Worm (Caenorhabditis elegans) whole organism, early embryonic: ENCODE data around the gene T14G8.6.

ENCODE experiments used
- B0310.2 ChIP-seq: sonication (generic microtip); optimal IDR thresholded peaks from 2 replicates; lab custom pipeline; 2016; ENCODE audit warnings: mild to moderate bottlenecking, missing genetic modification characterization, missing compliant biosample characterization
- F13C5.2 ChIP-seq: sonication (generic microtip); optimal IDR thresholded peaks from 2 replicates; lab custom pipeline; 2017; ENCODE audit warnings: mild to moderate bottlenecking, missing genetic modification characterization, inconsistent platforms, missing compliant biosample characterization
- aly-1 ChIP-seq: sonication (generic microtip); optimal IDR thresholded peaks from 2 replicates; lab custom pipeline; 2016; ENCODE audit warnings: missing genetic modification characterization, missing compliant biosample characterization
- ama-1 ChIP-seq: fragments of 150-350 bp; optimal IDR thresholded peaks from 2 replicates; lab custom pipeline; 2014
- ceh-13 ChIP-seq: fragments of 200-800 bp; sonication (Bioruptor generic); optimal IDR thresholded peaks from 2 replicates; lab custom pipeline; 2018; ENCODE audit warnings: mild to moderate bottlenecking, missing genetic modification characterization, missing compliant biosample characterization
- ceh-36 ChIP-seq: sonication (generic microtip); optimal IDR thresholded peaks from 2 replicates; lab custom pipeline; 2016; ENCODE audit warnings: missing genetic modification characterization, inconsistent platforms, missing compliant biosample characterization
- ets-7 ChIP-seq: sonication (generic microtip); optimal IDR thresholded peaks from 2 replicates; lab custom pipeline; 2016; ENCODE audit warnings: missing genotype, missing genetic modification characterization, missing compliant biosample characterization
- flt-1 ChIP-seq: fragments of 200-800 bp; sonication (Bioruptor generic); IDR thresholded peaks from 2 replicates; pipeline ENCODE4 v1.3.6; 2022; ENCODE audit warnings: missing genetic modification characterization, missing compliant biosample characterization
- hmbx-1 ChIP-seq: sonication (generic microtip); optimal IDR thresholded peaks from 2 replicates; lab custom pipeline; 2016; ENCODE audit warnings: mild to moderate bottlenecking, missing genetic modification characterization, missing compliant biosample characterization
- hmg-4 ChIP-seq: fragments of 200-800 bp; sonication (Bioruptor generic); optimal IDR thresholded peaks from 2 replicates; lab custom pipeline; 2018; ENCODE audit warnings: mild to moderate bottlenecking, missing genetic modification characterization, missing compliant biosample characterization
- hnd-1 ChIP-seq: sonication (generic microtip); optimal IDR thresholded peaks from 2 replicates; lab custom pipeline; 2016; ENCODE audit warnings: missing genetic modification characterization, missing compliant biosample characterization
- pes-1 ChIP-seq: fragments of 200-800 bp; sonication (Bioruptor generic); IDR thresholded peaks from 2 replicates; pipeline ENCODE4 v1.3.6; 2022; ENCODE audit warnings: missing genetic modification reagents, missing genetic modification characterization, missing compliant biosample characterization
- scrt-1 ChIP-seq: fragments of 200-800 bp; sonication (Bioruptor generic); IDR thresholded peaks from 2 replicates; pipeline ENCODE4 v1.3.6; 2022; ENCODE audit warnings: missing genetic modification characterization, missing compliant biosample characterization
- sea-1 ChIP-seq: fragments of 200-800 bp; sonication (Bioruptor generic); conservative IDR thresholded peaks from 2 replicates; pipeline ENCODE4 v1.3.6; 2022; ENCODE audit warnings: missing genetic modification characterization, missing compliant biosample characterization
- tbx-11 ChIP-seq: fragments of 200-800 bp; sonication (Bioruptor generic); IDR thresholded peaks from 2 replicates; pipeline ENCODE4 v1.3.6; 2022; ENCODE audit warnings: missing genetic modification characterization, missing compliant biosample characterization
- tbx-37 ChIP-seq: fragments of 200-800 bp; sonication (Bioruptor generic); conservative IDR thresholded peaks from 2 replicates; pipeline ENCODE4 v1.3.6; 2022; ENCODE audit warnings: missing genetic modification reagents, missing genetic modification characterization, missing compliant biosample characterization
- tra-4 ChIP-seq: sonication (generic microtip); optimal IDR thresholded peaks from 2 replicates; lab custom pipeline; 2017; ENCODE audit warnings: missing genetic modification characterization, missing compliant biosample characterization

T14G8.6 gene

DNA sequence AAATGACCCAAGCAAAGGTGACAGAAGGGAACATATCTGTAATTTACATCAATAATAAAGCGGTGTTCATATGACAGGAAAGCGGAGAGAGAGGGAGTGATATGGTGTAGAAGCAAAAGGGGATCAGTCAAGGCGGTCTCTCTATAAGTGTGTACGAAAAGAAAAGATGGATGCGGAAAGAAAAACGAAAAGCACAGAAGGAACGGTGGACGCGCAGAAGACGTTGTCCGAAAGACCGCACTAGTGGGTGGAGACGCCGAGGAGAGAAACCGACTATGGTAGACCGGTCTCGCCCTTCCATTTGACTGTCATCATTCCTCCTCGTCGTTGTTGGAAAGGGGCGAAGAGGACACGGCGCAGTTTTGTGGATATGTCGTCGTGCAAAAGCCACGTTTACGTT lies 19.6 kb downstream of the T14G8.6 start, which contains the start of gene C52G5.2:
TSS of gene C52G5.2 (plus strand) at position 301 of the 400 bp plus-strand sequence.
- TF ChIP-seq scrt-1 (no peak), tbx-37 (GFP tag; lab: Robert Waterston, UW) (no peak), ama-1 (lab: Kevin White, UChicago) (no peak), ceh-13 (no peak), hmg-4 (GFP tag; lab: Kevin White, UChicago) (no peak), flt-1 (GFP tag; lab: Robert Waterston, UW) (no peak), aly-1 (tag; lab: Kevin White, UChicago) (no peak), ceh-36 (tag; lab: Kevin White, UChicago) (no peak), hnd-1 (tag; lab: Kevin White, UChicago) (no peak), pes-1 (GFP tag; lab: Robert Waterston, UW) (no peak), B0310.2 (no peak), F13C5.2 (tag; lab: Kevin White, UChicago) (no peak), ets-7 (tag; lab: Kevin White, UChicago) (no peak), sea-1 (GFP tag; lab: Robert Waterston, UW) (no peak), tbx-11 (GFP tag; lab: Robert Waterston, UW) (no peak), tra-4 (no peak), hmbx-1 (tag; lab: Kevin White, UChicago) (no peak)

DNA sequence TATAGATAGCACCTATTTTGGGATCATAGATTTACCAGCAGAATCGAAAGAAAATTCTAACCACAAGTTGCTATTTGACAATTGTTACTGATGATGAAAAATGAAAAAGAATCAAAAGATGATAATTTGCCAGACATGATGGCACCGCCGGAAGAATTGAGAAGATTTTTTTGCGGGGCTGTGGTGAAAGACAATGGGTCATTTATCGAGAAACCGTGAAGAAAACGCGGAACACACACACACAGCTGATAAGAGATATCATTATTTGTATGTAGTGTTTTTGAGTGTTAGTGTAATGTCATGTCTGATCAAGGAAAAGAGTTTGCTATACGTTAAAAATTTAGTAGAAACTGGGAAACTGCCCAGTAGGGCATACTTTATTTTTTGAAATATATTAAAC lies 27.8 kb downstream of the T14G8.6 start:
- TF ChIP-seq ceh-36 (tag; lab: Kevin White, UChicago): no peak
- no peak for TF ChIP-seq tra-4
- TF ChIP-seq scrt-1: no peak
- no peak for TF ChIP-seq F13C5.2 (tag; lab: Kevin White, UChicago)
- TF ChIP-seq hmg-4 (GFP tag; lab: Kevin White, UChicago): no peak
- TF ChIP-seq flt-1 (GFP tag; lab: Robert Waterston, UW): no peak
- TF ChIP-seq aly-1 (tag; lab: Kevin White, UChicago): no peak
- no peak for TF ChIP-seq B0310.2
- TF ChIP-seq hmbx-1 (tag; lab: Kevin White, UChicago): no peak
- no peak for TF ChIP-seq tbx-11 (GFP tag; lab: Robert Waterston, UW)
- no peak for TF ChIP-seq tbx-37 (GFP tag; lab: Robert Waterston, UW)
- TF ChIP-seq hnd-1 (tag; lab: Kevin White, UChicago): no peak

DNA sequence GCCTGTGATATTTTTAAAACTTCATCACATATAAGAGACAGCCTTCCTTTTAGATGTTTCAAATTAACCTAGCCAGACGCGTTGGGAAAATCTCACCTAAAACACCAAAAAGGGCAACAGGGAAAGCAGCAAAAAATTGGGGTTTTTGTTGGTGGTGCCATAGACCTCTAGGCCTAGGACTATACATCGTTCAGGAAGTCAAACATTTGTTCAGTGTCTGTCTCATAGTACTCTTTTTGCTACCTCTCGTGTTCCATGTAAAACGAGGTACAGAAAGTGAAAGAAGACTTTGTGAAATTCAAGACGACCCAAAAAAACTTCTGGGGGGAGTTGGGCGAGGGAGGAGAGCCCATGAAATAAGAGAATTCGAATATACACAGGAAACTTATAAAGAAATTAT lies 33.6 kb downstream of the T14G8.6 start:
- TF ChIP-seq ets-7 (tag; lab: Kevin White, UChicago) (no peak), ama-1 (lab: Kevin White, UChicago) (no peak), tra-4 (no peak), pes-1 (GFP tag; lab: Robert Waterston, UW) (no peak), sea-1 (GFP tag; lab: Robert Waterston, UW) (no peak), tbx-11 (GFP tag; lab: Robert Waterston, UW) (no peak), hmg-4 (GFP tag; lab: Kevin White, UChicago) (no peak), ceh-13 (no peak), scrt-1 (no peak), flt-1 (GFP tag; lab: Robert Waterston, UW) (no peak), hnd-1 (tag; lab: Kevin White, UChicago) (no peak), aly-1 (tag; lab: Kevin White, UChicago) (no peak), tbx-37 (GFP tag; lab: Robert Waterston, UW) (no peak)

DNA sequence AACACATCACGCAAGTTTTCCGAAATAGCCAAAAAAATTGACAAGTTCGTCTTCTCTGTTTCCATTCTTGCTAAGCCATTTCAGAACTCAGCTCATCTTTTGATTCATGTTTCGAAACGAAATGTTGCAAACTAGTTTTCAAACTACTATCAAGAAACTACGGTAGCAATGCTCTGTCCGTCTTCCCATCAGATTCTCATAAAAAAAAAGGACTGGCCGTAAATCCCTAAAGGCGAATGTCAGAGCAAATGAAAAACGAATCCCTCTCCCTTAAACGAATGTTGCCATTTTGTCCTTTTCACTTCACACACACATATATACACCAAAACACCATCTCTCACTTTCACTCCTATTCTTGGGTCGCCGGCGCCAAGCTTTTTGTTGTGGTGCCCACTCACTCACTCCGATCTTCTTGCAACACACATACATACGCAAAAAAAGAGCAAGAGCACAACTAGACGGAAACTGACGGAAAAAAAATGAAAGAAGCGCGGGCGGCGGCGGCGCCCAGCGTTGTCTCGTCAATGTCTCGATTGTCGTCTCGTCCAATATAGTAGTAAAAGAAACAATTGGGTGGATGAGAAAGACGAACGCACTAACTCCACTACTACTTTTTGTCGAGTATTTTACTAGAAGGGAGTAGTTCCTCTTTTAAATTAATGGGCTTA lies 34.8 kb downstream of the T14G8.6 start:
- no peak for TF ChIP-seq ets-7 (tag; lab: Kevin White, UChicago)
- no peak for TF ChIP-seq sea-1 (GFP tag; lab: Robert Waterston, UW)
- no peak for TF ChIP-seq tbx-11 (GFP tag; lab: Robert Waterston, UW)
- TF ChIP-seq ceh-36 (tag; lab: Kevin White, UChicago): no peak
- no peak for TF ChIP-seq pes-1 (GFP tag; lab: Robert Waterston, UW)
- TF ChIP-seq aly-1 (tag; lab: Kevin White, UChicago): no peak
- no peak for TF ChIP-seq hmg-4 (GFP tag; lab: Kevin White, UChicago)
- TF ChIP-seq tra-4: no peak
- no peak for TF ChIP-seq scrt-1
- no peak for TF ChIP-seq tbx-37 (GFP tag; lab: Robert Waterston, UW)
- no peak for TF ChIP-seq F13C5.2 (tag; lab: Kevin White, UChicago)
- TF ChIP-seq hmbx-1 (tag; lab: Kevin White, UChicago): no peak
- no peak for TF ChIP-seq ceh-13
- TF ChIP-seq ama-1 (lab: Kevin White, UChicago): no peak
- TF ChIP-seq B0310.2: no peak
- TF ChIP-seq flt-1 (GFP tag; lab: Robert Waterston, UW): no peak
- TF ChIP-seq hnd-1 (tag; lab: Kevin White, UChicago): no peak

DNA sequence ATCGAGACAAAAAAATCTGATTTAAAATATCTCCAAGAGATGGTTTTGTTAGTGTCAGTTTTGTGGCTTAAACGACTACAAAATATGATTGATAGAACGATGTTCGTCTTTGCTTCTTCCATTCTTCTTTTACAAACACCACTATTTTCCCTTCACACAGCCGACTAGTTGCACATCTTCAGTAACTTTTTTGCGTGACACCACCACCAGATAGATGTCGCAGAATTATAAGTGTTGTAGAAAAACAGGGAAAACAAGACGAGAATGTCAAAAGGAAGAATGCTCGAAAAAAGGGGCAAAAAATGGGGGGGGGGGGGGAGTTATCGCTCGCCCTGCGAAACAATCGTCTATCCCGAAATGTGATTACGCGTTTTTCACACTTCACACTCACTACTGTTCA lies 35.9 kb downstream of the T14G8.6 start:
- TF ChIP-seq ama-1 (lab: Kevin White, UChicago) (no peak), ets-7 (tag; lab: Kevin White, UChicago) (no peak), tbx-11 (GFP tag; lab: Robert Waterston, UW) (no peak), scrt-1 (no peak), ceh-13 (no peak), sea-1 (GFP tag; lab: Robert Waterston, UW) (no peak), ceh-36 (tag; lab: Kevin White, UChicago) (no peak), hmbx-1 (tag; lab: Kevin White, UChicago) (no peak), hnd-1 (tag; lab: Kevin White, UChicago) (no peak), tbx-37 (GFP tag; lab: Robert Waterston, UW) (no peak), flt-1 (GFP tag; lab: Robert Waterston, UW) (no peak), B0310.2 (no peak), pes-1 (GFP tag; lab: Robert Waterston, UW) (no peak), F13C5.2 (tag; lab: Kevin White, UChicago) (no peak), aly-1 (tag; lab: Kevin White, UChicago) (no peak), hmg-4 (GFP tag; lab: Kevin White, UChicago) (no peak), tra-4 (no peak)

DNA sequence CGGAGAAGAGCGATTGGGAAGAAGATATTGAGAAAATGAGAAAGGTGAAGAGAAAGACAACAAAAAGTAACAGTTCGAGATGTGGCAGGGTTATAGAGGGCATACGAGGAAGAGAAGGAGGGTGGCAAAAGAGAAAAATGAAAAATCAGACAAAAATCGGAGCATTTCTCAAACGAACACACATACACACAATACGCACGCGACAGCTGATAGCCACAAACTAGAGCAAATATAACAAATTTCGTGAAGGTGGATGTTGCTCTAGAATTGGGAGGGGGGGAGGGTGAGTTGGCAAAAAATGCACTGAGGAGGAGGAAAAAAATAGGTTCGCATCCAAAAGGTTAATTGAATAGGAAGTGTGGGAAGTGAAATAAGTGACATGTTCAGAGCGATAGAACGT lies 37.5 kb downstream of the T14G8.6 start:
- TF ChIP-seq tbx-11 (GFP tag; lab: Robert Waterston, UW): no peak
- no peak for TF ChIP-seq F13C5.2 (tag; lab: Kevin White, UChicago)
- no peak for TF ChIP-seq hmg-4 (GFP tag; lab: Kevin White, UChicago)
- TF ChIP-seq tbx-37 (GFP tag; lab: Robert Waterston, UW): no peak
- TF ChIP-seq tra-4: no peak
- TF ChIP-seq aly-1 (tag; lab: Kevin White, UChicago): no peak
- no peak for TF ChIP-seq sea-1 (GFP tag; lab: Robert Waterston, UW)
- TF ChIP-seq B0310.2: no peak
- TF ChIP-seq ama-1 (lab: Kevin White, UChicago): no peak
- no peak for TF ChIP-seq ceh-36 (tag; lab: Kevin White, UChicago)
- TF ChIP-seq hmbx-1 (tag; lab: Kevin White, UChicago): no peak
- TF ChIP-seq pes-1 (GFP tag; lab: Robert Waterston, UW): no peak
- no peak for TF ChIP-seq flt-1 (GFP tag; lab: Robert Waterston, UW)
- no peak for TF ChIP-seq ceh-13
- no peak for TF ChIP-seq scrt-1
- no peak for TF ChIP-seq ets-7 (tag; lab: Kevin White, UChicago)
- TF ChIP-seq hnd-1 (tag; lab: Kevin White, UChicago): no peak
